Fruit fly (Drosophila melanogaster): ENCODE data around the gene CG17834.

Gene CG17834

DNA sequence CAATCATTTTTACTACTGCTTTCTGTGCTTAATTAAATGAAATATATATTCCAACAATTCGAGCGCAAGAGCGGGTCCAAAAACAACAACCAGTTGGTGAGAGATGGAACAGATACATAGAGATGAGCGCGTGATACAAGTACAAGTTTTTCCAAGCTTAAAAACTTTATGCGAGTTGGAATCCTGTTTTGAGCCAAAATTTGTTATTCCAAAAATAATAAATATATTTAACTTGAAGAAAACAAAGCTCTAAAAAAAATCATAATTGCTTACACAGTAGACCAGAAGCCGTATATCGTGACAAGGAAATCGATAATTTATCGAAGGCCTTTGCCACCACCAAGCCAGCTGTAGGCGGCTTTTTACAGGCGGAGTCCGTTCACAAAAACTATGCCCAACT lies 14.2 kb upstream of the CG17834 start, which contains the start of the genes CG13097 and PIG-U (continued):
- TF ChIP-seq tx (GFP tag; optimal IDR thresholded peaks at IDR 0.05): peak; percentile 81
- peak; percentile 85 for TF ChIP-seq amos (GFP tag; IDR thresholded peaks at IDR 0.05; ENCODE audit: partially characterized antibody)
- peak; percentile 74 for TF ChIP-seq CG17385 (GFP tag; optimal IDR thresholded peaks at IDR 0.05)
- no peak for TF ChIP-seq CG14965 (GFP tag; optimal IDR thresholded peaks at IDR 0.05; ENCODE audit: borderline replicate concordance)
- TF ChIP-seq hb (GFP tag; IDR thresholded peaks at IDR 0.05; ENCODE audit: partially characterized antibody): peak; percentile 85
- TF ChIP-seq eve (GFP tag; optimal IDR thresholded peaks at IDR 0.05): no peak
- peak; percentile 91 for TF ChIP-seq CG4617 (GFP tag; optimal IDR thresholded peaks at IDR 0.05; ENCODE audit: borderline replicate concordance)
- 0 out of 3 replicates have a peak, but pooled peaks have one; percentile 10 for TF ChIP-seq CG2199 (GFP tag; IDR thresholded peaks at IDR 0.05)
- TF ChIP-seq cad (GFP tag; optimal IDR thresholded peaks at IDR 0.05): no peak
- no peak for TF ChIP-seq CG17802 (tag; optimal IDR thresholded peaks at IDR 0.05)
- no peak for TF ChIP-seq CG12071 (GFP tag; optimal IDR thresholded peaks at IDR 0.05)
- TF ChIP-seq CG2129 (GFP tag; IDR thresholded peaks at IDR 0.05; ENCODE audit: partially characterized antibody): peak; percentile 97
- TF ChIP-seq luna (GFP tag; optimal IDR thresholded peaks at IDR 0.05): no peak
- TF ChIP-seq Sin3A (optimal IDR thresholded peaks at IDR 0.05): peak; percentile 71
- peak; percentile 81 for TF ChIP-seq CG13624 (GFP tag; optimal IDR thresholded peaks at IDR 0.05)
- TF ChIP-seq al (GFP tag; IDR thresholded peaks at IDR 0.05): peak; percentile 80
- peak; percentile 85 for TF ChIP-seq Atf6 (GFP tag; IDR thresholded peaks at IDR 0.05)
- peak in 1 of 3 experiments; percentile 23 for TF ChIP-seq Stat92E (GFP tag; optimal IDR thresholded peaks at IDR 0.05)
- TF ChIP-seq CoRest (tag; optimal IDR thresholded peaks at IDR 0.05): peak; percentile 84
- peak; percentile 24 for TF ChIP-seq run (tag; optimal IDR thresholded peaks at IDR 0.05)
- TF ChIP-seq CG30431 (GFP tag; optimal IDR thresholded peaks at IDR 0.05): no peak
- TF ChIP-seq pros (GFP tag; optimal IDR thresholded peaks at IDR 0.05): no peak
- peak; percentile 96 for TF ChIP-seq Med (GFP tag)
- TF ChIP-seq CG10366 (GFP tag; IDR thresholded peaks at IDR 0.05): peak; percentile 70
- TF ChIP-seq sc (optimal IDR thresholded peaks at IDR 0.05): no peak
- TF ChIP-seq sc (GFP tag; optimal IDR thresholded peaks at IDR 0.05): no peak
- no peak for TF ChIP-seq nom (GFP tag; optimal IDR thresholded peaks at IDR 0.05)
- TF ChIP-seq abd-A (tag; optimal IDR thresholded peaks at IDR 0.05): no peak
- peak; percentile 75 for TF ChIP-seq CG7839 (tag; optimal IDR thresholded peaks at IDR 0.05)
- peak; percentile 70; the same call in 2 of the 3 replicates for TF ChIP-seq ase (GFP tag; IDR thresholded peaks at IDR 0.05)
- TF ChIP-seq HmgD (GFP tag; optimal IDR thresholded peaks at IDR 0.05): no peak
- no peak for TF ChIP-seq gce (GFP tag; IDR thresholded peaks at IDR 0.05)
- peak; percentile 76 for TF ChIP-seq Camta (GFP tag; optimal IDR thresholded peaks at IDR 0.05)
- TF ChIP-seq ATbp (GFP tag; optimal IDR thresholded peaks at IDR 0.05): no peak
- TF ChIP-seq Side (GFP tag; optimal IDR thresholded peaks at IDR 0.05): peak; percentile 68
- TF ChIP-seq CG9609 (GFP tag; optimal IDR thresholded peaks at IDR 0.05): peak; percentile 78
- no peak for TF ChIP-seq lov (optimal IDR thresholded peaks at IDR 0.05)
- no peak for TF ChIP-seq lov (GFP tag; IDR thresholded peaks at IDR 0.05)
- TF ChIP-seq da (GFP tag; optimal IDR thresholded peaks at IDR 0.05): peak; percentile 39
- peak; percentile 33 for TF ChIP-seq odd (GFP tag; optimal IDR thresholded peaks at IDR 0.05)
- peak; percentile 82 for TF ChIP-seq Dad (GFP tag; optimal IDR thresholded peaks at IDR 0.05)
- no peak for TF ChIP-seq CG11093 (GFP tag; IDR thresholded peaks at IDR 0.05)
- no peak for TF ChIP-seq nau (GFP tag; optimal IDR thresholded peaks at IDR 0.05)
- TF ChIP-seq Vsx1 (GFP tag; optimal IDR thresholded peaks at IDR 0.05): peak; percentile 69
- TF ChIP-seq gfzf (GFP tag; optimal IDR thresholded peaks at IDR 0.05): no peak
- TF ChIP-seq cas (GFP tag; IDR thresholded peaks at IDR 0.05): peak; percentile 73
- TF ChIP-seq CG30403 (GFP tag; optimal IDR thresholded peaks at IDR 0.05): peak; percentile 92
- TF ChIP-seq NK7.1 (GFP tag; optimal IDR thresholded peaks at IDR 0.05): peak; percentile 52
- TF ChIP-seq Trl (optimal IDR thresholded peaks at IDR 0.05): no peak
- TF ChIP-seq Trl (GFP tag; optimal IDR thresholded peaks at IDR 0.05): peak; percentile 63
- peak; percentile 79 for TF ChIP-seq H2.0 (GFP tag; IDR thresholded peaks at IDR 0.05)
- peak; percentile 69 for TF ChIP-seq CG12299 (tag; optimal IDR thresholded peaks at IDR 0.05)
